Worm (Caenorhabditis elegans): Measurements from ENCODE around the gene nstp-4.

Gene nstp-4

DNA sequence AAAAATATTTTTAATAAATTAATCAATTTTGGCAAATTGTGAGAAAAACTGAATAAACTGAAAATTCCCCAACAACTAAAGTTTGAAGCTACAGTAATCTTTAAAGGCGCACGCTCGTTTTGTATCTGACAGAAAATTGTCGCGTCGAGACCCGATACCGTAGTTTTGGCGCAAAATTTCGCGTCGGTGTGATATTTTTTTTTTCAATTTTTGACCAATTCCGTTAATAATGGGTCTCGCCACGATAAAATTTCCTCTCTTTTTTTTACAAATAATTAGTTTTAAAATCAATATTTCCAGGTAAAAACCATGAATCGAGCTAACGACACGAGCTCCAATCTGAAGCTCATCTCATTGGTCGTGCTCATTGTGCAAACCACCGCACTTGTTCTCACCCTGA, at the start of gene nstp-4:
Gene nstp-4 (plus strand): TSS at position 301 of the 400 bp plus-strand sequence.
- TF ChIP-seq tbx-11 (GFP tag; IDR thresholded peaks at IDR 0.05) (no peak), pes-1 (GFP tag; IDR thresholded peaks at IDR 0.05) (no peak), ceh-13 (GFP tag; optimal IDR thresholded peaks at IDR 0.05) (no peak), ceh-36 (tag; optimal IDR thresholded peaks at IDR 0.05) (no peak), flt-1 (GFP tag; IDR thresholded peaks at IDR 0.05) (no peak), hmbx-1 (tag; optimal IDR thresholded peaks at IDR 0.05) (no peak), ets-7 (tag; optimal IDR thresholded peaks at IDR 0.05) (no peak), sea-1 (GFP tag; conservative IDR thresholded peaks at IDR 0.05) (no peak), hnd-1 (tag; optimal IDR thresholded peaks at IDR 0.05) (no peak), hmg-4 (GFP tag; optimal IDR thresholded peaks at IDR 0.05) (no peak), F13C5.2 (tag; optimal IDR thresholded peaks at IDR 0.05) (no peak), ama-1 (optimal IDR thresholded peaks at IDR 0.05) (no peak), tra-4 (tag; optimal IDR thresholded peaks at IDR 0.05) (no peak), B0310.2 (tag; optimal IDR thresholded peaks at IDR 0.05) (no peak), tbx-37 (GFP tag; conservative IDR thresholded peaks at IDR 0.05) (no peak), scrt-1 (GFP tag; IDR thresholded peaks at IDR 0.05) (no peak), aly-1 (tag; optimal IDR thresholded peaks at IDR 0.05) (no peak)

DNA sequence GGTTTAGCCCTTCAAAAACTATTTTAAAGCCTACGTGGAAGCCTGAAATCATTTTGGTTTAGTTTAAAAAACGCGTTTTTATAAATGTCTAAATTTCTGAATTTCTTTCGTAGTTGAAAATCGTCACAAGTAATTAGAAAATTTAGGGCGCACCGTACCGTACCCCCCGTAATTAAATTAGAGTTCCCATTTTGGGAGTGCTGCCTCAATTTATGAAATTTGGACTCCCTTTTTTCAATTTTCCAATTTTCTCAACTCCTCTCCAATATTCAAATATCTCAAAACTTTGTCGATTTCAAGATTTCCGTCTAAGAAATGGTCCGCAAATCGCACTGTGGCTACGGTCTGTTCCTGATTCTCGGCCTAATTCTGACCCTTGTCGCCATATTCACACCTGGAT, 48.4 kb upstream of the nstp-4 start, which contains the start of gene clc-31:
Gene clc-31 (plus strand): TSS at position 301 of the 400 bp plus-strand sequence.
- TF ChIP-seq tra-4 (tag; optimal IDR thresholded peaks at IDR 0.05) (no peak), ceh-36 (tag; optimal IDR thresholded peaks at IDR 0.05) (no peak), pes-1 (GFP tag; IDR thresholded peaks at IDR 0.05) (no peak), ama-1 (optimal IDR thresholded peaks at IDR 0.05) (no peak), scrt-1 (GFP tag; IDR thresholded peaks at IDR 0.05) (no peak), B0310.2 (tag; optimal IDR thresholded peaks at IDR 0.05) (no peak), hmbx-1 (tag; optimal IDR thresholded peaks at IDR 0.05) (no peak), sea-1 (GFP tag; conservative IDR thresholded peaks at IDR 0.05) (no peak), hmg-4 (GFP tag; optimal IDR thresholded peaks at IDR 0.05) (no peak), F13C5.2 (tag; optimal IDR thresholded peaks at IDR 0.05) (no peak), ets-7 (tag; optimal IDR thresholded peaks at IDR 0.05) (no peak), aly-1 (tag; optimal IDR thresholded peaks at IDR 0.05) (no peak), tbx-37 (GFP tag; conservative IDR thresholded peaks at IDR 0.05) (no peak), tbx-11 (GFP tag; IDR thresholded peaks at IDR 0.05) (no peak), ceh-13 (GFP tag; optimal IDR thresholded peaks at IDR 0.05) (no peak), flt-1 (GFP tag; IDR thresholded peaks at IDR 0.05) (no peak), hnd-1 (tag; optimal IDR thresholded peaks at IDR 0.05) (no peak)

DNA sequence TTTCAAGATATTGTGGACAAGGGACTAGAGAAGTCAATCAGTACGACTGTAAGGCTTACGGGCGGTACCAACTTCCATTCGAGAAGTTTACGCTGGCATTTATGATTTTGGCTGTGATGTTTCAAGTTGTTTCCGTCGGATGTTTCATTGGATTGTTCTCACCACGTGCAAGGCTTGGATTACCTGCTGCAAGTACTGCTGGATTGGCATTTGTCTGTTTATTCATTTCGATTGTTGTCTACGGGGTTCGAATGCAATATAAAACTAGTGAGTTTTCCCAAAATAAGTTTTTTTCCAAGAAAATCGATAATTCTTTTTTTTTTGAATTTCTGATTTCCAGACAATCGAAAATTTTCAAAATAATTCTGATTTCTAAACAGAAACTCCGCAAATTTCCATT, 47.9 kb upstream of the nstp-4 start:
- no peak for TF ChIP-seq hmbx-1 (tag; optimal IDR thresholded peaks at IDR 0.05)
- no peak for TF ChIP-seq ama-1 (optimal IDR thresholded peaks at IDR 0.05)
- TF ChIP-seq sea-1 (GFP tag; conservative IDR thresholded peaks at IDR 0.05), result no peak
- no peak for TF ChIP-seq flt-1 (GFP tag; IDR thresholded peaks at IDR 0.05)
- TF ChIP-seq ceh-36 (tag; optimal IDR thresholded peaks at IDR 0.05), result no peak
- TF ChIP-seq tra-4 (tag; optimal IDR thresholded peaks at IDR 0.05), result no peak
- no peak for TF ChIP-seq aly-1 (tag; optimal IDR thresholded peaks at IDR 0.05)
- no peak for TF ChIP-seq hmg-4 (GFP tag; optimal IDR thresholded peaks at IDR 0.05)
- TF ChIP-seq pes-1 (GFP tag; IDR thresholded peaks at IDR 0.05), result no peak
- no peak for TF ChIP-seq B0310.2 (tag; optimal IDR thresholded peaks at IDR 0.05)
- TF ChIP-seq tbx-37 (GFP tag; conservative IDR thresholded peaks at IDR 0.05), result no peak
- no peak for TF ChIP-seq ets-7 (tag; optimal IDR thresholded peaks at IDR 0.05)
- no peak for TF ChIP-seq tbx-11 (GFP tag; IDR thresholded peaks at IDR 0.05)
- TF ChIP-seq ceh-13 (GFP tag; optimal IDR thresholded peaks at IDR 0.05), result no peak
- TF ChIP-seq F13C5.2 (tag; optimal IDR thresholded peaks at IDR 0.05), result no peak

DNA sequence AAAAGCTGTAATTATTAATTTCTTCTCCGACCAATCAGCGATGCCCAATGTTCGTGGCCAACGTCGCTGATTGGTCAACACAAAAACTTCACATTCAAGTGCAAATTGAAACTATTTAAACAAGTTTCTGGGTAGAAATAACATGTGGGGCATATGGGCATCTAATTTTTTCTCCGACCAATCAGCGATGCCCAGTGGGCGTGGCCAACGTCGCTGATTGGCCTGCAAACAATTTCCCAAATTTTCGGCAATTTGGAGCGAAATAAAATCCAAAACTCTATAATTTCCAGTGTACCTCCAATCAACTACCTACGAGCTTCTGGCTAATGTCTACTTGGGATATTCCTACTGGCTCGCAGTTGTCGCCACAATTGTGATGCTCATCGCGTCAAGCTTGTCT, 47.4 kb upstream of the nstp-4 start:
- no peak for TF ChIP-seq aly-1 (tag; optimal IDR thresholded peaks at IDR 0.05)
- TF ChIP-seq ceh-13 (GFP tag; optimal IDR thresholded peaks at IDR 0.05), result no peak
- no peak for TF ChIP-seq sea-1 (GFP tag; conservative IDR thresholded peaks at IDR 0.05)
- no peak for TF ChIP-seq tbx-11 (GFP tag; IDR thresholded peaks at IDR 0.05)
- no peak for TF ChIP-seq tra-4 (tag; optimal IDR thresholded peaks at IDR 0.05)
- no peak for TF ChIP-seq ets-7 (tag; optimal IDR thresholded peaks at IDR 0.05)
- no peak for TF ChIP-seq hnd-1 (tag; optimal IDR thresholded peaks at IDR 0.05)
- no peak for TF ChIP-seq tbx-37 (GFP tag; conservative IDR thresholded peaks at IDR 0.05)
- TF ChIP-seq B0310.2 (tag; optimal IDR thresholded peaks at IDR 0.05), result no peak
- TF ChIP-seq F13C5.2 (tag; optimal IDR thresholded peaks at IDR 0.05), result no peak
- no peak for TF ChIP-seq hmg-4 (GFP tag; optimal IDR thresholded peaks at IDR 0.05)
- TF ChIP-seq ama-1 (optimal IDR thresholded peaks at IDR 0.05), result no peak
- TF ChIP-seq flt-1 (GFP tag; IDR thresholded peaks at IDR 0.05), result no peak

DNA sequence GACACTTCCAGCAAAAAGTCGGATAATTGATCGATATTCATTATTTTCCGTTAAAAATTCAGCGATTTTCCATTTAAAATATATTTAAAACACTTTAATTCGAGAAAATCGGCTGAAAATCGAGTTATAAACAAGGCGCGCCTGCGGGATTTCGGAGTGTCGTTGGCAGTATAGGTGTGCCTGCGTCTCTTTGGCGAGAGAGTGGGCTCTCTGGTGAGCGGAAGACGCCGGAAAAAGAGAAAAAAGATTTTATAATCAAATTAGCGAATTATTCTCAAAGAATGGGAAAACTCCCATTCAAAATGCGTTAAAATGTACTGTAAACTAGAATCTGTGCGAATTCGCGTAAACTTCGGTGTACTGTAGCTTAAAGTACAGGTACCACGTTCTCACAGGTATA, 40.9 kb upstream of the nstp-4 start, which contains the start of gene D1069.3:
Gene D1069.3 (minus strand): TSS at position 158 of the 400 bp plus-strand sequence.
- TF ChIP-seq aly-1 (tag; optimal IDR thresholded peaks at IDR 0.05) (no peak), F13C5.2 (tag; optimal IDR thresholded peaks at IDR 0.05) (peak; percentile 19)

DNA sequence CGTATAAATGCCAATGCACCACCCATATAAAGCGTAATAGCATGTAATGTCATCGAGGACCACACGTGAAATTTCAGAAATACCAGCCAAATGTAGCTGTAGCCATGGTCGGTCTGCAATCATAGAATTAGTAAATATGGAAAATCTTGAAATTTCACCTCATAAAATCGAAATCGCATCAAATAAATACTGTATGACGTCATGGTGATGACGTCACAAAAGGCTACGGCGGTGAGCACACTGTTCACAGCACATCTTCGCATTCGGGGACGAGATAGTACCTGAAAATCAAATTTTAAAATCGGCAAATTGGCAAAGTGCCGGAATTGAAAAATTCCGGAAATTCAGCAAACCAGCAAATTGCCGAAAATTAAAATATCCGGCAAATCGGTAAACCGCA, 38.9 kb upstream of the nstp-4 start:
- no peak for TF ChIP-seq hmg-4 (GFP tag; optimal IDR thresholded peaks at IDR 0.05)
- no peak for TF ChIP-seq ceh-36 (tag; optimal IDR thresholded peaks at IDR 0.05)
- TF ChIP-seq aly-1 (tag; optimal IDR thresholded peaks at IDR 0.05), result no peak
- no peak for TF ChIP-seq ets-7 (tag; optimal IDR thresholded peaks at IDR 0.05)
- TF ChIP-seq tbx-37 (GFP tag; conservative IDR thresholded peaks at IDR 0.05), result no peak
- no peak for TF ChIP-seq flt-1 (GFP tag; IDR thresholded peaks at IDR 0.05)
- no peak for TF ChIP-seq ceh-13 (GFP tag; optimal IDR thresholded peaks at IDR 0.05)
- TF ChIP-seq B0310.2 (tag; optimal IDR thresholded peaks at IDR 0.05), result no peak
- no peak for TF ChIP-seq hmbx-1 (tag; optimal IDR thresholded peaks at IDR 0.05)
- no peak for TF ChIP-seq hnd-1 (tag; optimal IDR thresholded peaks at IDR 0.05)
- no peak for TF ChIP-seq sea-1 (GFP tag; conservative IDR thresholded peaks at IDR 0.05)
- no peak for TF ChIP-seq tra-4 (tag; optimal IDR thresholded peaks at IDR 0.05)
- no peak for TF ChIP-seq scrt-1 (GFP tag; IDR thresholded peaks at IDR 0.05)
- TF ChIP-seq F13C5.2 (tag; optimal IDR thresholded peaks at IDR 0.05), result no peak
- no peak for TF ChIP-seq pes-1 (GFP tag; IDR thresholded peaks at IDR 0.05)

DNA sequence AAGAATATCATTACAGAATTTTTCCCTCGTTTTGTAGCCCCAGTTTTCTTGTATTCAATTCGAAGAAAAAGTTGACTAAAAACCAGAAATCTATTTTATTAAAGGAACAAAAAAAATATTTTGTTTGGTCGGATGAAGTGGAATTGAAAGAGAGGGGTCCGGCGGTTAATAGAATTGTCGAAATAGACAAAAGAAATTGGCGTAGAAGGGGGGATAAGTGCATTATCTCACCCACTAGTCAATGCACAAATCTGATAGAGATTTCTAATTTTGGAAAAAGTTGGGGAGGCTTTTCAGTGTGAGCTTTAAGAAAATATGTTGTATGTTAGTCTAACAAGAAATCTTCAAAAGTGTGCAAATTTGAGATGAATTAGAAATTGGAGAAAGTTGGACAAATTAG, 34.1 kb upstream of the nstp-4 start:
- TF ChIP-seq tbx-11 (GFP tag; IDR thresholded peaks at IDR 0.05) (no peak), scrt-1 (GFP tag; IDR thresholded peaks at IDR 0.05) (no peak), ama-1 (optimal IDR thresholded peaks at IDR 0.05) (no peak), hnd-1 (tag; optimal IDR thresholded peaks at IDR 0.05) (no peak), F13C5.2 (tag; optimal IDR thresholded peaks at IDR 0.05) (no peak), hmbx-1 (tag; optimal IDR thresholded peaks at IDR 0.05) (no peak), ceh-13 (GFP tag; optimal IDR thresholded peaks at IDR 0.05) (no peak), pes-1 (GFP tag; IDR thresholded peaks at IDR 0.05) (no peak), hmg-4 (GFP tag; optimal IDR thresholded peaks at IDR 0.05) (no peak), tra-4 (tag; optimal IDR thresholded peaks at IDR 0.05) (no peak), tbx-37 (GFP tag; conservative IDR thresholded peaks at IDR 0.05) (no peak), flt-1 (GFP tag; IDR thresholded peaks at IDR 0.05) (no peak), sea-1 (GFP tag; conservative IDR thresholded peaks at IDR 0.05) (no peak), B0310.2 (tag; optimal IDR thresholded peaks at IDR 0.05) (no peak), aly-1 (tag; optimal IDR thresholded peaks at IDR 0.05) (no peak), ets-7 (tag; optimal IDR thresholded peaks at IDR 0.05) (no peak), ceh-36 (tag; optimal IDR thresholded peaks at IDR 0.05) (no peak)

All from whole organism, early embryonic.